Worm (Caenorhabditis elegans) whole organism, L1 larva: ENCODE results near the gene mrpl-16.
A peak's percentile ranks its signal among the peaks of the same experiment; 100 is the strongest.

Source experiments
- mep-1 ChIP-seq: fragments of 150-350 bp; optimal IDR thresholded peaks from 2 replicates; lab custom pipeline; 2014; ENCODE audit warnings: missing biosample characterization, missing genetic modification characterization
- nhr-237 ChIP-seq: fragments of 150-350 bp; optimal IDR thresholded peaks from 2 replicates; lab custom pipeline; 2014; ENCODE audit warnings: missing biosample characterization, missing genetic modification characterization

ce11 chrIII:4689595-4689994 is 14.6 kb upstream of the mrpl-16 start:
- TF ChIP-seq mep-1 (tag; lab: Kevin White, UChicago) = peak; percentile 87
- no peak for TF ChIP-seq nhr-237 (tag; lab: Kevin White, UChicago)
